Worm (Caenorhabditis elegans): ENCODE results near the gene syd-1.
A peak's percentile ranks its signal among the peaks of the same experiment; 100 is the strongest.

The syd-1 gene

DNA sequence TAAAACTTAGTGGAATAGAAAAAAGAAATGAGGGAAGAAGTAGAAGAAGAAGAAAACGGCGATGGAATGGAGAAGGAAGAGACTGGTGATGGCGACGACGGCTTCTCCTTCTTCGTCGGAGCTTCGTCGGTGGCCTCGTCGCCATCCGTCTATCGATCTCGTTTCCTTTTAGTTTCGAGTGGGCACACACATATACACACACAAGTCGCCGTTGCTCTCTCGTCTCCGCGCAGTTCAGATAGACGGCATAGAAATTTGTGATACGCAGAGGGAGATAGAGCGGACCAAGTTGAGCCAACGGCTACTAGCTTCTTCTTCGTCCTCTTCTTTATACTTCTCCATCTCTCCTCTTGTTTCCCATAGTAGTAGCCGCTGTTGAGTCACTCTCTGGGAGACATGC lies 1.5 kb downstream of the syd-1 start:
- TF ChIP-seq bed-3 (GFP tag; optimal IDR thresholded peaks at IDR 0.05), result no peak
- no peak for TF ChIP-seq flh-1 (GFP tag; optimal IDR thresholded peaks at IDR 0.05)
- no peak for TF ChIP-seq pha-4 (tag; optimal IDR thresholded peaks at IDR 0.05)
- no peak for TF ChIP-seq blmp-1 (tag; optimal IDR thresholded peaks at IDR 0.05)
- TF ChIP-seq nhr-12 (tag; optimal IDR thresholded peaks at IDR 0.05), result no peak
- no peak for TF ChIP-seq unc-62 (GFP tag; optimal IDR thresholded peaks at IDR 0.05)
- no peak for TF ChIP-seq nhr-2 (tag; optimal IDR thresholded peaks at IDR 0.05)
- TF ChIP-seq nhr-237 (tag; optimal IDR thresholded peaks at IDR 0.05), result no peak
- no peak for TF ChIP-seq ceh-39 (tag; optimal IDR thresholded peaks at IDR 0.05)
- TF ChIP-seq tbx-8 (GFP tag; optimal IDR thresholded peaks at IDR 0.05), result no peak
- no peak for TF ChIP-seq elt-3 (tag; optimal IDR thresholded peaks at IDR 0.05)
- TF ChIP-seq nhr-28 (tag; optimal IDR thresholded peaks at IDR 0.05), result no peak
- peak; percentile 18 for TF ChIP-seq ces-1 (GFP tag; optimal IDR thresholded peaks at IDR 0.05)
- no peak for TF ChIP-seq mab-5 (tag; optimal IDR thresholded peaks at IDR 0.05)
- peak; percentile 30 for TF ChIP-seq sptf-1 (tag; optimal IDR thresholded peaks at IDR 0.05)
- peak; percentile 21 for TF ChIP-seq mep-1 (tag; optimal IDR thresholded peaks at IDR 0.05)
- TF ChIP-seq drap-1 (GFP tag; optimal IDR thresholded peaks at IDR 0.05), result peak; percentile 21
- peak; percentile 61 for TF ChIP-seq mls-2 (tag; optimal IDR thresholded peaks at IDR 0.05)
- no peak for TF ChIP-seq ceh-83 (GFP tag; optimal IDR thresholded peaks at IDR 0.05)
- TF ChIP-seq cnd-1 (tag; optimal IDR thresholded peaks at IDR 0.05), result no peak

ce11 chrII:7588295-7588694 lies 6.4 kb downstream of the syd-1 start:
- no peak for TF ChIP-seq drap-1 (GFP tag; optimal IDR thresholded peaks at IDR 0.05)
- peak; percentile 26 for TF ChIP-seq ces-1 (GFP tag; optimal IDR thresholded peaks at IDR 0.05)
- TF ChIP-seq elt-1 (tag; optimal IDR thresholded peaks at IDR 0.05; ENCODE audit: borderline replicate concordance, insufficient read depth), result no peak
- TF ChIP-seq lsy-2 (tag; optimal IDR thresholded peaks at IDR 0.05), result no peak

DNA sequence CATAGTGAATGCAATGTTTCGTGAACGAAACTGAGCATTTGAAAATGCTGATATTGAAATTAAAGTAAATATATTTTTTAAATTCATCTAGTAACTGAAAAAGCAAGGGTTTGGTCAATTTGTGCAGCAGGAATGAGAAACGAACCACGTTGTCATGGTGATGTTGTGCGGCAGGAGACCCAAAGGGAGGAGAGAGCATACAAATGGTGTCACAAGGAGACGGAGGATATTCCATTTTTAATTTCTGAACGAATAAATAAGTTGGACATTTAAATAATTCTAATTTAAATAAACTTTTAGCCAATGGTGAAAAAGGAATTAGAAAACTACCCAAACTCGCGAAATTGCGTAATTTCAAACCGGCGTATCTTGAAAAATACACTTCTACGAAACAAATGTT lies 11.2 kb downstream of the syd-1 start, which contains the start of gene mks-3:
Gene mks-3 (minus strand): TSS at position 101 of the 400 bp plus-strand sequence.
- no peak for TF ChIP-seq sptf-1 (tag; optimal IDR thresholded peaks at IDR 0.05)
- TF ChIP-seq cnd-1 (tag; optimal IDR thresholded peaks at IDR 0.05), result no peak
- no peak for TF ChIP-seq ceh-83 (GFP tag; optimal IDR thresholded peaks at IDR 0.05)
- TF ChIP-seq mep-1 (tag; optimal IDR thresholded peaks at IDR 0.05), result no peak
- no peak for TF ChIP-seq blmp-1 (tag; optimal IDR thresholded peaks at IDR 0.05)
- TF ChIP-seq zip-8 (tag; optimal IDR thresholded peaks at IDR 0.05), result no peak
- TF ChIP-seq mab-5 (tag; optimal IDR thresholded peaks at IDR 0.05), result no peak
- TF ChIP-seq flh-1 (GFP tag; optimal IDR thresholded peaks at IDR 0.05), result no peak
- TF ChIP-seq unc-62 (GFP tag; optimal IDR thresholded peaks at IDR 0.05), result no peak
- no peak for TF ChIP-seq tbx-8 (GFP tag; optimal IDR thresholded peaks at IDR 0.05)
- no peak for TF ChIP-seq lin-13 (tag; optimal IDR thresholded peaks at IDR 0.05)

DNA sequence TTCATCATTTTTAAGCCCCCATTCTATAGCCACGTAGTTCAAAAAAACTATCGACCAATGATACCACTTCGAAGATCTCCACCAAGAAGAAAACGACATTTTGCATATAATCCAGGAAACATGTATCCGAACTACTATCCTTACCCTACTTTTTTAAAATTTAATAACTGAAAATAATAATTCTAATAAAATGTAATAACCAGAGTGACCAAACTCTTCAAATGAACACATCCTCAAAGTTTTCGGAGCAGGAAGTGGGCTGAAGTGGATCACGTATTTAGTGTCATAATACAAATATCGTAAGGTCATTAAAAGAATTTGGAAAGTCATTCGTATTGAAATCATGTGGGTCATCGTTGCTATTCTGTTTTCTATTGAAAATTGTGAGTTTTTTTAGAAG lies 17.3 kb downstream of the syd-1 start, which contains the start of gene F35D2.6:
Gene F35D2.6 (plus strand): TSS at position 301 of the 400 bp plus-strand sequence.
- no peak for TF ChIP-seq blmp-1 (tag; optimal IDR thresholded peaks at IDR 0.05)
- TF ChIP-seq nhr-76 (tag; optimal IDR thresholded peaks at IDR 0.05), result no peak
- TF ChIP-seq pha-4 (tag; optimal IDR thresholded peaks at IDR 0.05), result no peak
- TF ChIP-seq sem-2 (GFP tag; optimal IDR thresholded peaks at IDR 0.05), result no peak
- TF ChIP-seq lin-13 (tag; optimal IDR thresholded peaks at IDR 0.05), result no peak
- TF ChIP-seq elt-3 (tag; optimal IDR thresholded peaks at IDR 0.05), result no peak
- no peak for TF ChIP-seq mep-1 (tag; optimal IDR thresholded peaks at IDR 0.05)
- no peak for TF ChIP-seq bed-3 (GFP tag; optimal IDR thresholded peaks at IDR 0.05)
- no peak for TF ChIP-seq tbx-8 (GFP tag; optimal IDR thresholded peaks at IDR 0.05)
- TF ChIP-seq sptf-1 (tag; optimal IDR thresholded peaks at IDR 0.05), result no peak
- TF ChIP-seq M03D4.4 (tag; optimal IDR thresholded peaks at IDR 0.05), result no peak
- TF ChIP-seq ztf-11 (tag; optimal IDR thresholded peaks at IDR 0.05), result no peak
- no peak for TF ChIP-seq zip-8 (tag; optimal IDR thresholded peaks at IDR 0.05)
- no peak for TF ChIP-seq ceh-43 (GFP tag; optimal IDR thresholded peaks at IDR 0.05)
- no peak for TF ChIP-seq lsy-2 (tag; optimal IDR thresholded peaks at IDR 0.05)
- no peak for TF ChIP-seq ces-1 (GFP tag; optimal IDR thresholded peaks at IDR 0.05)
- TF ChIP-seq cnd-1 (tag; optimal IDR thresholded peaks at IDR 0.05), result no peak
- TF ChIP-seq ceh-83 (GFP tag; optimal IDR thresholded peaks at IDR 0.05), result no peak

DNA sequence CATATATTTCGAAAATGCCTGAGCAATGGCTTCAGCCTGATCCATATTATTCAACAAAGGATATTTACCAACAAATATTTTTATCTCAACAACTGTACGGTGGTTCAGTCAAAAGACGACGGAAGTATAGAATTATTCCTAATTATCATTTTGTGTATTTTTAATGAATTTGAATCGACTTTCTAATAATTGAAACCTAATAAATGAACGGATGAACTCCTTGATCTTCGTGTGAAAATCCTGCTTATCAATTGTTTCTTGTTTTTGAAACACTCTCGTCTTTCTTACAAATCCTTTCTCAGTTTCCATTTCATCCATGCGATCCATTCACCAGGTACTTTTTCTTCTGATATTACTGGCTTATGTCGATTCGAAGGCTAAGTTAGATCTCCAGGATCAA lies 19.1 kb downstream of the syd-1 start, which contains the start of gene F35D2.1:
Gene F35D2.1 (plus strand): TSS at position 301 of the 400 bp plus-strand sequence.
- TF ChIP-seq cnd-1 (tag; optimal IDR thresholded peaks at IDR 0.05) (no peak), sptf-1 (tag; optimal IDR thresholded peaks at IDR 0.05) (no peak), nhr-76 (tag; optimal IDR thresholded peaks at IDR 0.05) (no peak), M03D4.4 (tag; optimal IDR thresholded peaks at IDR 0.05) (no peak), mab-5 (tag; optimal IDR thresholded peaks at IDR 0.05) (no peak), ztf-11 (tag; optimal IDR thresholded peaks at IDR 0.05) (no peak), unc-120 (tag; optimal IDR thresholded peaks at IDR 0.05; ENCODE audit: poor library complexity, severe bottlenecking) (no peak), blmp-1 (tag; optimal IDR thresholded peaks at IDR 0.05) (no peak), bed-3 (GFP tag; optimal IDR thresholded peaks at IDR 0.05) (no peak), nhr-28 (tag; optimal IDR thresholded peaks at IDR 0.05) (no peak), ham-2 (GFP tag; optimal IDR thresholded peaks at IDR 0.05) (no peak), nhr-237 (tag; optimal IDR thresholded peaks at IDR 0.05) (no peak), nhr-2 (tag; optimal IDR thresholded peaks at IDR 0.05) (no peak)

All from whole organism, mixed stage, embryonic.